Fruit fly (Drosophila melanogaster) whole organism, embryonic: ENCODE measurements around the gene fkh.

Experiments used
- BtbVII ChIP-seq: fragments of 200-800 bp; sonication (Bioruptor generic); optimal IDR thresholded peaks from 3 replicates; lab custom pipeline; 2017; ENCODE audit warnings: missing biosample characterization, mild to moderate bottlenecking, missing genetic modification characterization
- CG10543 ChIP-seq: fragments of 200-800 bp; sonication (Bioruptor generic); optimal IDR thresholded peaks from 3 replicates; lab custom pipeline; 2017; ENCODE audit warnings: missing biosample characterization, mild to moderate bottlenecking, missing genetic modification characterization, moderate library complexity
- CG11456 ChIP-seq: fragments of 200-800 bp; sonication (Bioruptor generic); IDR thresholded peaks from 3 replicates; pipeline ENCODE4 v1.3.6; 2022; ENCODE audit warnings: missing biosample characterization, missing genetic modification characterization
- CG12299 ChIP-seq: fragments of 200-800 bp; sonication (Bioruptor generic); optimal IDR thresholded peaks from 2 replicates; lab custom pipeline; 2018; ENCODE audit warnings: missing biosample characterization, mild to moderate bottlenecking, missing genetic modification characterization
- CG12659 ChIP-seq: fragments of 200-800 bp; sonication (Bioruptor generic); optimal IDR thresholded peaks from 3 replicates; lab custom pipeline; 2017; ENCODE audit warnings: mild to moderate bottlenecking, missing biosample characterization, missing genetic modification reagents, missing genetic modification characterization
- CG12744 ChIP-seq: fragments of 200-800 bp; sonication (Bioruptor generic); optimal IDR thresholded peaks from 2 replicates; lab custom pipeline; 2016; ENCODE audit warnings: missing biosample characterization, missing genetic modification characterization
- CG12769 ChIP-seq: fragments of 200-800 bp; sonication (Bioruptor generic); optimal IDR thresholded peaks from 2 replicates; lab custom pipeline; 2019; ENCODE audit warnings: missing biosample characterization, mild to moderate bottlenecking, missing genetic modification characterization, moderate library complexity
- CG13296 ChIP-seq: fragments of 200-800 bp; sonication (Bioruptor generic); optimal IDR thresholded peaks from 3 replicates; lab custom pipeline; 2018; ENCODE audit warnings: missing biosample characterization, mild to moderate bottlenecking, missing genetic modification characterization
- CG14710 ChIP-seq: fragments of 200-800 bp; sonication (Bioruptor generic); optimal IDR thresholded peaks from 3 replicates; lab custom pipeline; 2019; ENCODE audit warnings: missing biosample characterization, mild to moderate bottlenecking, missing genetic modification characterization, moderate library complexity
- CG15514 ChIP-seq: fragments of 200-800 bp; sonication (Bioruptor generic); optimal IDR thresholded peaks from 3 replicates; lab custom pipeline; 2017; ENCODE audit warnings: missing biosample characterization, missing genetic modification characterization, mild to moderate bottlenecking, moderate library complexity, missing genetic modification reagents
- CG1603 ChIP-seq: fragments of 200-800 bp; sonication (Bioruptor generic); optimal IDR thresholded peaks from 2 replicates; lab custom pipeline; 2019; ENCODE audit warnings: missing biosample characterization, mild to moderate bottlenecking, missing genetic modification characterization, moderate library complexity
- CG17568 ChIP-seq: fragments of 200-800 bp; sonication (Bioruptor generic); optimal IDR thresholded peaks from 2 replicates; lab custom pipeline; 2018; ENCODE audit warnings: missing biosample characterization, mild to moderate bottlenecking, missing genetic modification characterization, moderate library complexity
- CG1792 ChIP-seq: fragments of 200-800 bp; sonication (Bioruptor generic); optimal IDR thresholded peaks from 2 replicates; lab custom pipeline; 2016; ENCODE audit warnings: missing biosample characterization, missing genetic modification characterization
- CG18764 ChIP-seq: fragments of 200-800 bp; sonication (Bioruptor generic); optimal IDR thresholded peaks from 3 replicates; lab custom pipeline; 2016; ENCODE audit warnings: missing biosample characterization, missing genetic modification characterization
- CG3281 ChIP-seq: fragments of 200-800 bp; sonication (Bioruptor generic); optimal IDR thresholded peaks from 3 replicates; lab custom pipeline; 2017; ENCODE audit warnings: missing biosample characterization, mild to moderate bottlenecking, missing genetic modification characterization
- CG3407 ChIP-seq: fragments of 200-800 bp; sonication (Bioruptor generic); optimal IDR thresholded peaks from 2 replicates; lab custom pipeline; 2018; ENCODE audit warnings: missing biosample characterization, mild to moderate bottlenecking, missing genetic modification characterization
- CG4328 ChIP-seq: fragments of 200-800 bp; sonication (Bioruptor generic); optimal IDR thresholded peaks from 3 replicates; lab custom pipeline; 2017; ENCODE audit warnings: missing biosample characterization, missing genetic modification reagents, missing genetic modification characterization
- CG43689 ChIP-seq: fragments of 200-800 bp; sonication (Bioruptor generic); IDR thresholded peaks from 2 replicates; pipeline ENCODE4 v1.3.6; 2022; ENCODE audit warnings: missing biosample characterization, missing genetic modification characterization
- CG4854 ChIP-seq: fragments of 200-800 bp; sonication (Bioruptor generic); optimal IDR thresholded peaks from 2 replicates; lab custom pipeline; 2016; ENCODE audit warnings: missing biosample characterization, missing genetic modification characterization, inconsistent platforms
- CG6175 ChIP-seq: fragments of 200-800 bp; sonication (Bioruptor generic); IDR thresholded peaks from 3 replicates; pipeline ENCODE4 v1.3.6; 2022; ENCODE audit warnings: missing biosample characterization, missing genetic modification characterization
- CHES-1-like ChIP-seq: fragments of 200-800 bp; sonication (Bioruptor generic); optimal IDR thresholded peaks from 2 replicates; lab custom pipeline; 2016; ENCODE audit warnings: missing biosample characterization, missing genetic modification characterization
- D ChIP-seq, 2 experiments: fragments of 200-800 bp in 1 of 2; fragments of >200 bp in 1 of 2; sonication (Bioruptor generic) in 1 of 2; optimal IDR thresholded peaks; 2 replicates in 1 of 2; 3 replicates in 1 of 2; lab custom pipeline; 2017; ENCODE audit warnings: mild to moderate bottlenecking in 1 of 2, missing biosample characterization in 1 of 2, missing genetic modification characterization in 1 of 2, missing genetic modification reagents in 1 of 2
- Dbx ChIP-seq: fragments of 200-800 bp; sonication (Bioruptor generic); IDR thresholded peaks from 3 replicates; pipeline ENCODE4 v1.3.6; 2022; ENCODE audit warnings: missing biosample characterization, missing genetic modification characterization
- Fer1 ChIP-seq: fragments of 200-800 bp; sonication (Bioruptor generic); optimal IDR thresholded peaks from 2 replicates; lab custom pipeline; 2017; ENCODE audit warnings: missing biosample characterization, mild to moderate bottlenecking, missing genetic modification characterization
- H15 ChIP-seq: fragments of 200-800 bp; sonication (Bioruptor generic); IDR thresholded peaks from 3 replicates; pipeline ENCODE4 v1.3.6; 2022; ENCODE audit warnings: missing biosample characterization, missing genetic modification characterization
- HHEX ChIP-seq: fragments of 200-800 bp; sonication (Bioruptor generic); optimal IDR thresholded peaks from 3 replicates; lab custom pipeline; 2017; ENCODE audit warnings: missing biosample characterization, mild to moderate bottlenecking, missing genetic modification characterization, missing genetic modification reagents
- Hr39 ChIP-seq: fragments of >200 bp; optimal IDR thresholded peaks from 2 replicates; lab custom pipeline; 2017
- Kr ChIP-seq: fragments of 200-800 bp; sonication (Bioruptor generic); optimal IDR thresholded peaks from 2 replicates; lab custom pipeline; 2017; ENCODE audit warnings: missing biosample characterization, mild to moderate bottlenecking, missing genetic modification characterization
- MTF-1 ChIP-seq: fragments of 200-800 bp; sonication (Bioruptor generic); optimal IDR thresholded peaks from 2 replicates; lab custom pipeline; 2018; ENCODE audit warnings: missing biosample characterization, mild to moderate bottlenecking, missing genetic modification characterization, borderline replicate concordance
- Mad ChIP-seq: fragments of 200-800 bp; sonication (Bioruptor generic); optimal IDR thresholded peaks from 2 replicates; lab custom pipeline; 2016; ENCODE audit warnings: missing biosample characterization, missing genetic modification characterization
- Oaz ChIP-seq: fragments of 200-800 bp; sonication (Bioruptor generic); IDR thresholded peaks from 2 replicates; pipeline ENCODE4 v1.3.6; 2022; ENCODE audit warnings: missing biosample characterization, missing genetic modification characterization
- Oli ChIP-seq: fragments of 200-800 bp; sonication (Bioruptor generic); optimal IDR thresholded peaks from 2 replicates; lab custom pipeline; 2018; ENCODE audit warnings: missing biosample characterization, mild to moderate bottlenecking, missing genetic modification characterization, moderate library complexity
- Sox100B ChIP-seq: fragments of 200-800 bp; sonication (Bioruptor generic); optimal IDR thresholded peaks from 3 replicates; lab custom pipeline; 2018; ENCODE audit warnings: missing biosample characterization, mild to moderate bottlenecking, missing genetic modification characterization
- Tbp ChIP-seq: fragments of >200 bp; optimal IDR thresholded peaks from 2 replicates; lab custom pipeline; 2018; ENCODE audit warnings: missing biosample characterization, missing genetic modification characterization
- cad ChIP-seq: fragments of >200 bp; optimal IDR thresholded peaks from 2 replicates; lab custom pipeline; 2017; ENCODE audit warnings: missing biosample characterization, missing genetic modification characterization
- chif ChIP-seq, 2 experiments: fragments of 200-800 bp; sonication (Bioruptor generic); optimal IDR thresholded peaks; 3 replicates each; lab custom pipeline; 2016; ENCODE audit warnings: missing biosample characterization in 2 of 2, missing genetic modification characterization in 2 of 2
- chm ChIP-seq: fragments of 200-800 bp; sonication (Bioruptor generic); IDR thresholded peaks from 2 replicates; pipeline ENCODE4 v1.3.6; 2022; ENCODE audit warnings: missing biosample characterization, missing genetic modification characterization
- chn ChIP-seq: fragments of 200-800 bp; sonication (Bioruptor generic); optimal IDR thresholded peaks from 2 replicates; lab custom pipeline; 2016; ENCODE audit warnings: missing biosample characterization, missing genetic modification characterization
- danr ChIP-seq: fragments of 200-800 bp; sonication (Bioruptor generic); IDR thresholded peaks from 2 replicates; pipeline ENCODE4 v1.3.6; 2022; ENCODE audit warnings: missing biosample characterization, missing genetic modification characterization
- dmrt99B ChIP-seq: fragments of 200-800 bp; sonication (Bioruptor generic); optimal IDR thresholded peaks from 2 replicates; lab custom pipeline; 2018; ENCODE audit warnings: missing biosample characterization, mild to moderate bottlenecking, missing genetic modification characterization, moderate library complexity
- fu2 ChIP-seq: fragments of 200-800 bp; sonication (Bioruptor generic); optimal IDR thresholded peaks from 2 replicates; lab custom pipeline; 2016; ENCODE audit warnings: missing biosample characterization, missing genetic modification characterization
- gro ChIP-seq: fragments of 200-800 bp; sonication (Bioruptor generic); optimal IDR thresholded peaks from 2 replicates; lab custom pipeline; 2016; ENCODE audit warnings: missing biosample characterization, missing genetic modification characterization
- h ChIP-seq: fragments of >200 bp; optimal IDR thresholded peaks from 2 replicates; lab custom pipeline; 2017
- lov ChIP-seq, 2 experiments: fragments of 200-800 bp in 1 of 2; fragments of >200 bp in 1 of 2; sonication (Bioruptor generic) in 1 of 2; IDR thresholded peaks in 1 of 2; optimal IDR thresholded peaks in 1 of 2; 2 replicates in 1 of 2; 3 replicates in 1 of 2; pipeline versions ENCODE4 v1.3.6 to Lab custom; 2017 to 2022; ENCODE audit warnings: missing biosample characterization in 1 of 2, missing genetic modification characterization in 1 of 2
- peb ChIP-seq: fragments of 200-800 bp; sonication (Bioruptor generic); IDR thresholded peaks from 2 replicates; pipeline ENCODE4 v1.3.6; 2022; ENCODE audit warnings: missing biosample characterization, missing genetic modification characterization
- schlank ChIP-seq: fragments of 200-800 bp; sonication (Bioruptor generic); optimal IDR thresholded peaks from 2 replicates; lab custom pipeline; 2018; ENCODE audit warnings: missing biosample characterization, mild to moderate bottlenecking, missing genetic modification characterization
- sens ChIP-seq: fragments of 200-800 bp; sonication (Bioruptor generic); peaks from one replicate; lab custom pipeline; 2016; ENCODE audit warnings: missing biosample characterization, missing genetic modification characterization
- seq ChIP-seq: fragments of 200-800 bp; sonication (Bioruptor generic); IDR thresholded peaks from 2 replicates; pipeline ENCODE4 v1.3.6; 2022; ENCODE audit warnings: missing biosample characterization, missing genetic modification characterization
- sqz ChIP-seq: fragments of 200-800 bp; sonication (Bioruptor generic); optimal IDR thresholded peaks from 3 replicates; lab custom pipeline; 2018; ENCODE audit warnings: missing biosample characterization, mild to moderate bottlenecking, missing genetic modification characterization
- unpg ChIP-seq: fragments of 200-800 bp; sonication (Bioruptor generic); optimal IDR thresholded peaks from 3 replicates; lab custom pipeline; 2018; ENCODE audit warnings: missing biosample characterization, mild to moderate bottlenecking, missing genetic modification characterization, moderate library complexity
- zfh1 ChIP-seq: fragments of 200-800 bp; sonication (Bioruptor generic); IDR thresholded peaks from 3 replicates; pipeline ENCODE4 v1.3.6; 2022; ENCODE audit warnings: missing biosample characterization, missing genetic modification characterization

The fkh gene

DNA sequence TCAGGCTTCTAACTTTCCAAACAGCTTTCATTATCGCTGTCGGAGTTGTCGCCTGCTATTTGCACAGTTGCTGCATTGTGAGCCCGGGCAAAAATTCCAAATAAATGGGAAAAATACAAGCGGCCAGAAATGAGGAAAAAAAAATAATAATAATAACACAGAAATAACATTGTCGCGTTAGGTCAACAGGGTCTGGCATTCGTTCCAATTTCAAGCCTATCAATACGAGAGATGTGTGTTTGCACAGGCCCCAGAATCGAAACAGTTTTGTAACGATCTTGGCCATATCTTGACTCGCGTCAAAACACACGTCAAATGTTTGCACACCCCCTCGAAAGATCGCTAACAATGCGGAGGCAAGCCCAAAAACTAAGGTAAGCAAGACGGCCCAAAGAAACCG, 28.7 kb downstream of the fkh start:
- peak; percentile 11 for TF ChIP-seq CG4854
- TF ChIP-seq chn, result no peak
- peak; percentile 9 for TF ChIP-seq CG12299 (tag; lab: Kevin White, UChicago)
- peak; percentile 53 for TF ChIP-seq CG15514
- TF ChIP-seq CG1792 (GFP tag; lab: Kevin White, UChicago), result no peak
- no peak for TF ChIP-seq Oli (tag; lab: Kevin White, UChicago)
- no peak for TF ChIP-seq cad (GFP tag; lab: Kevin White, UChicago)
- TF ChIP-seq D (optimal IDR thresholded peaks at IDR 0.05; lab: Kevin White, UChicago), result no peak
- peak; percentile 14 for TF ChIP-seq D (GFP tag; optimal IDR thresholded peaks at IDR 0.05; lab: Kevin White, UChicago)
- TF ChIP-seq zfh1, result 0 out of 3 replicates have a peak, but pooled peaks have one; percentile 41
- TF ChIP-seq Kr (GFP tag; lab: Kevin White, UChicago), result no peak
- peak; percentile 59 for TF ChIP-seq HHEX (GFP tag; lab: Kevin White, UChicago)
- TF ChIP-seq fu2 (GFP tag; lab: Kevin White, UChicago), result no peak
- 0 out of 3 replicates have a peak, but pooled peaks have one; percentile 34 for TF ChIP-seq H15 (GFP tag; lab: Robert Waterston, UW)
- TF ChIP-seq CG12659, result peak; percentile 28
- TF ChIP-seq chm (GFP tag; lab: Robert Waterston, UW), result peak; percentile 60; the same call in 1 of the 2 replicates
- no peak for TF ChIP-seq h
- TF ChIP-seq danr (GFP tag; lab: Robert Waterston, UW), result no peak
- no peak for TF ChIP-seq lov (optimal IDR thresholded peaks at IDR 0.05; lab: Kevin White, UChicago)
- no peak for TF ChIP-seq lov (GFP tag; IDR thresholded peaks at IDR 0.05; lab: Robert Waterston, UW)
- TF ChIP-seq Fer1 (GFP tag; lab: Kevin White, UChicago), result peak; percentile 66
- TF ChIP-seq CG1603, result peak; percentile 10
- no peak for TF ChIP-seq sqz (GFP tag; lab: Kevin White, UChicago)
- peak; percentile 33 for TF ChIP-seq schlank (tag; lab: Kevin White, UChicago)
- no peak for TF ChIP-seq sens (GFP tag; lab: Kevin White, UChicago)
- TF ChIP-seq MTF-1 (GFP tag; lab: Kevin White, UChicago), result peak; percentile 48
- peak; percentile 12 for TF ChIP-seq unpg (GFP tag; lab: Kevin White, UChicago)
- no peak for TF ChIP-seq peb (GFP tag; lab: Robert Waterston, UW)
- TF ChIP-seq CHES-1-like (GFP tag; lab: Kevin White, UChicago), result no peak
- peak; percentile 40 for TF ChIP-seq BtbVII (GFP tag; lab: Kevin White, UChicago)
- peak; percentile 61 for TF ChIP-seq CG10543
- TF ChIP-seq Sox100B (GFP tag; lab: Kevin White, UChicago), result peak; percentile 15
- peak; percentile 24 for TF ChIP-seq CG12769
- no peak for TF ChIP-seq gro (GFP tag; lab: Kevin White, UChicago)
- no peak for TF ChIP-seq CG6175 (GFP tag; lab: Robert Waterston, UW)
- TF ChIP-seq CG13296 (GFP tag; lab: Kevin White, UChicago), result peak; percentile 58
- no peak for TF ChIP-seq Oaz (GFP tag; lab: Robert Waterston, UW)
- peak; percentile 26 for TF ChIP-seq CG17568 (GFP tag; lab: Kevin White, UChicago)
- peak; percentile 12 for TF ChIP-seq CG3407 (GFP tag; lab: Kevin White, UChicago)
- TF ChIP-seq CG4328 (GFP tag; lab: Kevin White, UChicago), result peak; percentile 17
- no peak for TF ChIP-seq Tbp (GFP tag; lab: Kevin White, UChicago)
- TF ChIP-seq Dbx (GFP tag; lab: Robert Waterston, UW), result peak; percentile 52; the same call in 1 of the 3 replicates
- TF ChIP-seq CG14710 (tag; lab: Kevin White, UChicago), result no peak
- peak; percentile 28 for TF ChIP-seq CG12744 (GFP tag; lab: Kevin White, UChicago)
- TF ChIP-seq CG11456 (GFP tag; lab: Robert Waterston, UW), result 0 out of 3 replicates have a peak, but pooled peaks have one; percentile 40
- no peak for TF ChIP-seq Mad (GFP tag; lab: Kevin White, UChicago)
- TF ChIP-seq seq (GFP tag; lab: Robert Waterston, UW), result peak; percentile 50; the same call in 1 of the 2 replicates
- TF ChIP-seq dmrt99B, result peak; percentile 4
- TF ChIP-seq Hr39, result no peak
- no peak for TF ChIP-seq CG43689 (GFP tag; lab: Robert Waterston, UW)
- peak; percentile 18 for TF ChIP-seq CG18764
- TF ChIP-seq chif (GFP tag; optimal IDR thresholded peaks at IDR 0.05; lab: Kevin White, UChicago), result peak in 1 of 2 experiments; percentile 42
- peak; percentile 41 for TF ChIP-seq CG3281 (GFP tag; lab: Kevin White, UChicago)
